Worm (Caenorhabditis elegans) whole organism, L3 larva: ENCODE measurements around the gene eef-1B.2.

Source experiments
- ceh-16 ChIP-seq: sonication (generic microtip); optimal IDR thresholded peaks from 2 replicates; lab custom pipeline; 2017; ENCODE audit warnings: missing biosample characterization, missing genetic modification characterization
- jun-1 ChIP-seq: fragments of 150-350 bp; optimal IDR thresholded peaks from 2 replicates; lab custom pipeline; 2014; ENCODE audit warnings: missing biosample characterization, missing genetic modification reagents, missing genetic modification characterization
- nhr-28 ChIP-seq: fragments of 150-350 bp; optimal IDR thresholded peaks from 2 replicates; lab custom pipeline; 2014; ENCODE audit warnings: missing biosample characterization, missing genetic modification characterization
- pha-4 ChIP-seq: fragments of 150-350 bp; optimal IDR thresholded peaks from 2 replicates; lab custom pipeline; 2014; ENCODE audit warnings: missing biosample characterization, missing genetic modification reagents, missing genetic modification characterization
- snpc-4 ChIP-seq: fragments of 150-350 bp; optimal IDR thresholded peaks from 2 replicates; lab custom pipeline; 2014; ENCODE audit warnings: missing biosample characterization, missing genetic modification characterization

ce11 chrIV:15028386-15028785 is 8.7 kb upstream of the eef-1B.2 start:
- TF ChIP-seq ceh-16 (tag; lab: Kevin White, UChicago) (no peak), pha-4 (no peak), snpc-4 (no peak), nhr-28 (tag; lab: Kevin White, UChicago) (no peak), jun-1 (tag; lab: Kevin White, UChicago) (no peak)
